Fruit fly (Drosophila melanogaster): ENCODE measurements around the gene CG33116.

The CG33116 gene

DNA sequence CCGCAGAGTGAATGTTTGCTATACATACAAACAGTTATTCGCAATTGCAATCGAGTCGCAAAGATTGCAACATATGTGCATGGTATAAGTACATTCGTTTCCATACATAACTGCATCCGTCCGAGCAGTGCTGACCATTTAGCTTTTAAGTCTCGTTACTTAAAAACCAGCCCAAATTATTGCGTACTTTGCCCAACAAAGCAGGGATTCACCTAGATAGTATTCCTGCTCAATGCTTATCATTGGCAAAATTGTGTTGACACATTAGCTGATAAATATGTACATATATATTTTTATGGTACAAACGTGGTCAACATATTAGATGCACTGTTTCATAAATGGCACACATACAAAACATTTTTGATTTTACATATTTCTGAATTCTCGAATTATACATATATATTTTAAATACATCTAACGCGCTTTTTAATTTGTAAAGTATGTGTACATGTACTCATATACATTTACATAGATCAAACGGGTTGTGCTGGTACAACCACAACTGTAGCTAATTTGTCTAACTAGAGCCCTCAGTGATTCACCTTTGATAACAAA lies 9.8 kb downstream of the CG33116 start (continued):
- peak; percentile 3 for TF ChIP-seq PHDP (tag; optimal IDR thresholded peaks at IDR 0.05)
- peak; percentile 11 for TF ChIP-seq grau (tag; optimal IDR thresholded peaks at IDR 0.05)
- peak; percentile 12 for TF ChIP-seq lbe (GFP tag; optimal IDR thresholded peaks at IDR 0.05)

DNA sequence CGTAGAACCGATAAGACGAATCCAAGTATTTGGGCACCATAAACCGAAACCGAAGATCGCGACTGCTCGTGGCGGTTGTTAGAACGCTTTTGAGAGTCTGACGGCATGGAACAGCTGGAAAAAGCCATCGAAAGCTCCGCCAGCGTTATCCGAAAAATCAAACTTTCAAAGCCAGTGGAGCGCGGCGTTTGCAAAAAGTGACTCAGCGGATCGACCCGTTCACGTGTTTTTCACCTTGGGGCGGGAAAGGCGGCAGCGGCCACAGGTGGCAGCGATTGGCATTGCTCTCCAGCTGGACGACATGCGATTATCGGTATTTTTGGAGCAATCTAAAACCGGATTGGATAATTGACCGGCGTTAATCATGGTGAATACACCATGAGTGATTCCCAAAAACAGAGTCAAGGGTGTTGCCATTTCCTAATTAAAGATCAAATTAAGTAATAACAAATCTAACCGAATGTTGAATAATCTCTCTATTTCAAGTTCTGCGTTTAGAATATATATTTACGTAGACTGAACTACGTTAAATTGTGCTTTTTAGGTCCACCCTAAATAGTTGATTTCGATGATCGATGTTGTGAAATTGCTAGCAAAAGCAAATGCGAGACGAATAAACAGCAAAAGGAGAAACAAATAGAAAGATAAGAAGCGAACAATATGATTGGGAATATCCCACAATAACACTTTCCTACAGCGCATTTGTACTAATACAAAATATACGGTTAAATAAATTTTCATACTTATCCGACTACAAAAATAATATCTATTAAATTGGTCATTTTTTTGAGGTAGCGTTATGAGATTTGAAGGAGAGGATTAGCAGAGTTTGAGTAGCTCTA lies 13.8 kb downstream of the CG33116 start, which contains the start of gene CG10337:
TSS of gene CG10337 (minus strand) at position 91 of the 842 bp plus-strand sequence.
- peak; percentile 68 for TF ChIP-seq CG12659 (GFP tag; optimal IDR thresholded peaks at IDR 0.05)
- TF ChIP-seq gsb (GFP tag; IDR thresholded peaks at IDR 0.05): no peak; the same call in 1 of the 2 replicates
- no peak for TF ChIP-seq Oaz (GFP tag; IDR thresholded peaks at IDR 0.05)
- TF ChIP-seq Six4 (GFP tag; optimal IDR thresholded peaks at IDR 0.05): peak; percentile 18
- TF ChIP-seq CG6854 (GFP tag; optimal IDR thresholded peaks at IDR 0.05): peak; percentile 64
- TF ChIP-seq cato (GFP tag; optimal IDR thresholded peaks at IDR 0.05; ENCODE audit: borderline replicate concordance): no peak
- TF ChIP-seq sens (GFP tag): peak; percentile 85
- no peak for TF ChIP-seq pan (optimal IDR thresholded peaks at IDR 0.05)
- peak in 1 of 2 experiments; percentile 36 for TF ChIP-seq pan (GFP tag; optimal IDR thresholded peaks at IDR 0.05 in 1 of 2, IDR thresholded peaks at IDR 0.05 in 1 of 2)
- TF ChIP-seq eve (GFP tag; optimal IDR thresholded peaks at IDR 0.05): peak in 1 of 2 experiments; percentile 72
- peak; percentile 83 for TF ChIP-seq Med (GFP tag)
- 0 out of 3 replicates have a peak, but pooled peaks have one; percentile 44 for TF ChIP-seq gce (GFP tag; IDR thresholded peaks at IDR 0.05)
- peak; percentile 77 for TF ChIP-seq Meics (GFP tag; optimal IDR thresholded peaks at IDR 0.05)
- no peak for TF ChIP-seq pho (GFP tag; optimal IDR thresholded peaks at IDR 0.05)
- TF ChIP-seq Stat92E (GFP tag; optimal IDR thresholded peaks at IDR 0.05): no peak
- peak; percentile 62 for TF ChIP-seq CG15269 (tag; optimal IDR thresholded peaks at IDR 0.05)
- peak; percentile 68 for TF ChIP-seq CG13296 (GFP tag; optimal IDR thresholded peaks at IDR 0.05)
- TF ChIP-seq CG15696 (tag; optimal IDR thresholded peaks at IDR 0.05): peak; percentile 19
- peak; percentile 5 for TF ChIP-seq ewg (GFP tag; optimal IDR thresholded peaks at IDR 0.05)
- no peak for TF ChIP-seq cad (GFP tag; optimal IDR thresholded peaks at IDR 0.05)
- peak; percentile 38 for TF ChIP-seq Xrp1 (GFP tag; IDR thresholded peaks at IDR 0.05)
- peak; percentile 36 for TF ChIP-seq bcd (GFP tag; optimal IDR thresholded peaks at IDR 0.05)
- TF ChIP-seq BtbVII (GFP tag; optimal IDR thresholded peaks at IDR 0.05): peak; percentile 44
- no peak for TF ChIP-seq CG9817 (tag; optimal IDR thresholded peaks at IDR 0.05)
- TF ChIP-seq CG3838 (GFP tag; optimal IDR thresholded peaks at IDR 0.05): no peak
- TF ChIP-seq CG16779 (GFP tag; IDR thresholded peaks at IDR 0.05): no peak
- peak; percentile 47 for TF ChIP-seq CoRest (tag; optimal IDR thresholded peaks at IDR 0.05)
- TF ChIP-seq CG1233 (GFP tag; optimal IDR thresholded peaks at IDR 0.05): peak; percentile 30
- no peak for TF ChIP-seq ken (GFP tag; IDR thresholded peaks at IDR 0.05)
- TF ChIP-seq unpg (GFP tag; optimal IDR thresholded peaks at IDR 0.05): peak; percentile 55
- peak; percentile 12 for TF ChIP-seq dm (GFP tag; optimal IDR thresholded peaks at IDR 0.05)
- TF ChIP-seq CG18599 (GFP tag; optimal IDR thresholded peaks at IDR 0.05): peak; percentile 80
- no peak for TF ChIP-seq lbe (GFP tag; optimal IDR thresholded peaks at IDR 0.05)
- TF ChIP-seq HLH4C (GFP tag; IDR thresholded peaks at IDR 0.05; ENCODE audit: partially characterized antibody): no peak
- no peak for TF ChIP-seq tna (GFP tag; IDR thresholded peaks at IDR 0.05; ENCODE audit: partially characterized antibody)
- TF ChIP-seq Kr (GFP tag; optimal IDR thresholded peaks at IDR 0.05): no peak
- no peak for TF ChIP-seq Abd-B (GFP tag; optimal IDR thresholded peaks at IDR 0.05)
- peak; percentile 19 for TF ChIP-seq CG10431 (GFP tag; optimal IDR thresholded peaks at IDR 0.05)
- TF ChIP-seq Hr51 (GFP tag; optimal IDR thresholded peaks at IDR 0.05): peak in 1 of 2 experiments; percentile 73
- no peak for TF ChIP-seq Sin3A (optimal IDR thresholded peaks at IDR 0.05)
- TF ChIP-seq jing (GFP tag; optimal IDR thresholded peaks at IDR 0.05): no peak
- TF ChIP-seq CG15601 (tag; optimal IDR thresholded peaks at IDR 0.05): peak; percentile 34
- TF ChIP-seq CG1603 (tag; optimal IDR thresholded peaks at IDR 0.05): peak; percentile 32
- no peak for TF ChIP-seq Scr (GFP tag; IDR thresholded peaks at IDR 0.05; ENCODE audit: partially characterized antibody)
